Fruit fly (Drosophila melanogaster) whole organism, embryonic: Measurements from ENCODE around the gene bol.

ENCODE experiments used
- ATbp ChIP-seq: fragments of 200-800 bp; sonication (Bioruptor generic); optimal IDR thresholded peaks from 2 replicates; lab custom pipeline; 2017; ENCODE audit warnings: missing biosample characterization, mild to moderate bottlenecking, missing genetic modification characterization, missing genetic modification reagents
- CG10267 ChIP-seq: fragments of 200-800 bp; sonication (Bioruptor generic); optimal IDR thresholded peaks from 2 replicates; lab custom pipeline; 2018; ENCODE audit warnings: missing biosample characterization, mild to moderate bottlenecking, missing genetic modification characterization, moderate library complexity
- CG10462 ChIP-seq: fragments of 200-800 bp; sonication (Bioruptor generic); optimal IDR thresholded peaks from 2 replicates; lab custom pipeline; 2016; ENCODE audit warnings: missing biosample characterization, missing genetic modification characterization
- CG10959 ChIP-seq: fragments of 200-800 bp; sonication (Bioruptor generic); IDR thresholded peaks from 2 replicates; pipeline ENCODE4 v1.3.6; 2022; ENCODE audit warnings: missing biosample characterization, missing genetic modification characterization
- CG10979 ChIP-seq: fragments of 200-800 bp; sonication (Bioruptor generic); optimal IDR thresholded peaks from 2 replicates; lab custom pipeline; 2018; ENCODE audit warnings: missing biosample characterization, mild to moderate bottlenecking, missing genetic modification characterization, moderate library complexity
- CG11504 ChIP-seq: fragments of 200-800 bp; sonication (Bioruptor generic); optimal IDR thresholded peaks from 3 replicates; lab custom pipeline; 2019; ENCODE audit warnings: missing biosample characterization, mild to moderate bottlenecking, missing genetic modification characterization, moderate library complexity
- CG13424 ChIP-seq: fragments of 200-800 bp; sonication (Bioruptor generic); optimal IDR thresholded peaks from 2 replicates; lab custom pipeline; 2019; ENCODE audit warnings: missing biosample characterization, mild to moderate bottlenecking, missing genetic modification characterization, moderate library complexity
- CG14441 ChIP-seq: fragments of 200-800 bp; sonication (Bioruptor generic); IDR thresholded peaks from 2 replicates; pipeline ENCODE4 v1.3.6; 2022; ENCODE audit warnings: missing biosample characterization, missing genetic modification characterization
- CG1647 ChIP-seq: fragments of 200-800 bp; sonication (Bioruptor generic); optimal IDR thresholded peaks from 3 replicates; lab custom pipeline; 2016; ENCODE audit warnings: missing biosample characterization, missing genetic modification characterization
- CG17802 ChIP-seq: fragments of 200-800 bp; sonication (Bioruptor generic); optimal IDR thresholded peaks from 2 replicates; lab custom pipeline; 2018; ENCODE audit warnings: missing biosample characterization, mild to moderate bottlenecking, missing genetic modification characterization, moderate library complexity
- CG18599 ChIP-seq: fragments of 200-800 bp; sonication (Bioruptor generic); optimal IDR thresholded peaks from 3 replicates; lab custom pipeline; 2017; ENCODE audit warnings: missing biosample characterization, missing genetic modification characterization, mild to moderate bottlenecking, moderate library complexity, missing genetic modification reagents
- CG30403 ChIP-seq: fragments of 200-800 bp; sonication (Bioruptor generic); optimal IDR thresholded peaks from 3 replicates; lab custom pipeline; 2016; ENCODE audit warnings: missing biosample characterization, missing genetic modification characterization
- CG3163 ChIP-seq: fragments of 200-800 bp; sonication (Bioruptor generic); optimal IDR thresholded peaks from 3 replicates; lab custom pipeline; 2016; ENCODE audit warnings: missing biosample characterization, missing genetic modification characterization
- CG32767 ChIP-seq: fragments of 200-800 bp; sonication (Bioruptor generic); IDR thresholded peaks from 2 replicates; pipeline ENCODE4 v1.3.6; 2022; ENCODE audit warnings: missing biosample characterization, missing genetic modification characterization
- CG3407 ChIP-seq: fragments of 200-800 bp; sonication (Bioruptor generic); optimal IDR thresholded peaks from 2 replicates; lab custom pipeline; 2018; ENCODE audit warnings: missing biosample characterization, mild to moderate bottlenecking, missing genetic modification characterization
- CG6254 ChIP-seq: fragments of 200-800 bp; sonication (Bioruptor generic); optimal IDR thresholded peaks from 3 replicates; lab custom pipeline; 2017; ENCODE audit warnings: mild to moderate bottlenecking, missing biosample characterization, missing genetic modification reagents, missing genetic modification characterization
- CG7745 ChIP-seq: fragments of 200-800 bp; sonication (Bioruptor generic); optimal IDR thresholded peaks from 2 replicates; lab custom pipeline; 2018; ENCODE audit warnings: missing biosample characterization, mild to moderate bottlenecking, missing genetic modification characterization, moderate library complexity
- CG7786 ChIP-seq: fragments of 200-800 bp; sonication (Bioruptor generic); optimal IDR thresholded peaks from 2 replicates; lab custom pipeline; 2016; ENCODE audit warnings: missing biosample characterization, missing genetic modification characterization
- Dp ChIP-seq: fragments of 200-800 bp; sonication (Bioruptor generic); optimal IDR thresholded peaks from 2 replicates; lab custom pipeline; 2018; ENCODE audit warnings: missing biosample characterization, mild to moderate bottlenecking, missing genetic modification characterization, moderate library complexity
- Dref ChIP-seq: fragments of 200-800 bp; sonication (Bioruptor generic); IDR thresholded peaks from 2 replicates; pipeline ENCODE4 v1.3.6; 2022; ENCODE audit warnings: missing biosample characterization, missing genetic modification characterization
- E2f1 ChIP-seq: fragments of 200-800 bp; sonication (Bioruptor generic); IDR thresholded peaks from 2 replicates; pipeline ENCODE4 v1.3.6; 2022; ENCODE audit warnings: missing biosample characterization, missing genetic modification characterization
- Eip74EF ChIP-seq, 2 experiments: fragments of 200-800 bp in 1 of 2; fragments of >200 bp in 1 of 2; sonication (Bioruptor generic) in 1 of 2; optimal IDR thresholded peaks; 2 replicates each; lab custom pipeline; 2017 to 2019; ENCODE audit warnings: missing biosample characterization in 2 of 2, missing genetic modification characterization in 2 of 2, mild to moderate bottlenecking in 1 of 2, moderate library complexity in 1 of 2
- Fer2 ChIP-seq: fragments of 200-800 bp; sonication (Bioruptor generic); optimal IDR thresholded peaks from 2 replicates; lab custom pipeline; 2018; ENCODE audit warnings: missing biosample characterization, mild to moderate bottlenecking, missing genetic modification characterization, moderate library complexity
- Gug ChIP-seq: fragments of 200-800 bp; sonication (Bioruptor generic); IDR thresholded peaks from 4 replicates; pipeline ENCODE4 v1.3.6; 2022; ENCODE audit warnings: missing biosample characterization, missing genetic modification characterization
- HHEX ChIP-seq: fragments of 200-800 bp; sonication (Bioruptor generic); optimal IDR thresholded peaks from 3 replicates; lab custom pipeline; 2017; ENCODE audit warnings: missing biosample characterization, mild to moderate bottlenecking, missing genetic modification characterization, missing genetic modification reagents
- Mes4 ChIP-seq: fragments of 200-800 bp; sonication (Bioruptor generic); optimal IDR thresholded peaks from 2 replicates; lab custom pipeline; 2016; ENCODE audit warnings: missing biosample characterization, missing genetic modification characterization
- Mrtf ChIP-seq: fragments of 200-800 bp; sonication (Bioruptor generic); IDR thresholded peaks from 3 replicates; pipeline ENCODE4 v1.3.6; 2022; ENCODE audit warnings: missing biosample characterization, missing genetic modification characterization
- NFAT ChIP-seq: fragments of 200-800 bp; sonication (Bioruptor generic); IDR thresholded peaks from 2 replicates; pipeline ENCODE4 v1.3.6; 2022; ENCODE audit warnings: missing biosample characterization, missing genetic modification characterization
- Sin3A ChIP-seq: fragments of >200 bp; optimal IDR thresholded peaks from 2 replicates; lab custom pipeline; 2018
- Spps ChIP-seq: fragments of 200-800 bp; sonication (Bioruptor generic); optimal IDR thresholded peaks from 2 replicates; lab custom pipeline; 2018; ENCODE audit warnings: missing biosample characterization, mild to moderate bottlenecking, missing genetic modification characterization
- Sry-δ ChIP-seq: fragments of 200-800 bp; sonication (Bioruptor generic); optimal IDR thresholded peaks from 2 replicates; lab custom pipeline; 2016; ENCODE audit warnings: missing biosample characterization, missing genetic modification characterization
- ara ChIP-seq: fragments of 200-800 bp; sonication (Bioruptor generic); IDR thresholded peaks from 2 replicates; pipeline ENCODE4 v1.3.6; 2022; ENCODE audit warnings: missing biosample characterization, missing genetic modification characterization
- bcd ChIP-seq: fragments of 200-800 bp; sonication (Bioruptor generic); optimal IDR thresholded peaks from 2 replicates; lab custom pipeline; 2017; ENCODE audit warnings: missing biosample characterization, mild to moderate bottlenecking, missing genetic modification characterization
- cas ChIP-seq: fragments of 200-800 bp; sonication (Bioruptor generic); IDR thresholded peaks from 2 replicates; pipeline ENCODE4 v1.3.6; 2022; ENCODE audit warnings: missing biosample characterization, missing genetic modification characterization
- cg ChIP-seq: fragments of 200-800 bp; sonication (Bioruptor generic); optimal IDR thresholded peaks from 3 replicates; lab custom pipeline; 2019; ENCODE audit warnings: missing biosample characterization, mild to moderate bottlenecking, missing genetic modification characterization, moderate library complexity
- ci ChIP-seq: fragments of 200-800 bp; sonication (Bioruptor generic); IDR thresholded peaks from 3 replicates; pipeline ENCODE4 v1.3.6; 2022; ENCODE audit warnings: missing biosample characterization, missing genetic modification characterization
- dimm ChIP-seq: fragments of 200-800 bp; sonication (Bioruptor generic); IDR thresholded peaks from 2 replicates; pipeline ENCODE4 v1.3.6; 2022; ENCODE audit warnings: missing biosample characterization, missing genetic modification characterization
- gcm ChIP-seq: fragments of 200-800 bp; sonication (Bioruptor generic); optimal IDR thresholded peaks from 2 replicates; lab custom pipeline; 2019; ENCODE audit warnings: missing biosample characterization, mild to moderate bottlenecking, missing genetic modification characterization, moderate library complexity
- grau ChIP-seq: fragments of 200-800 bp; optimal IDR thresholded peaks from 3 replicates; lab custom pipeline; 2019; ENCODE audit warnings: missing biosample characterization, mild to moderate bottlenecking, missing genetic modification characterization, moderate library complexity
- gsb-n ChIP-seq: fragments of 200-800 bp; sonication (Bioruptor generic); optimal IDR thresholded peaks from 3 replicates; lab custom pipeline; 2018; ENCODE audit warnings: missing biosample characterization, mild to moderate bottlenecking, missing genetic modification characterization
- hbn ChIP-seq: fragments of 200-800 bp; sonication (Bioruptor generic); IDR thresholded peaks from 2 replicates; pipeline ENCODE4 v1.3.6; 2022; ENCODE audit warnings: missing biosample characterization, missing genetic modification characterization; ENCODE audit not compliant: partially characterized antibody
- hkb ChIP-seq, 2 experiments: fragments of 200-800 bp in 1 of 2; fragments of >200 bp in 1 of 2; sonication (Bioruptor generic) in 1 of 2; IDR thresholded peaks in 1 of 2; optimal IDR thresholded peaks in 1 of 2; 2 replicates each; pipeline versions ENCODE4 v1.3.6 to Lab custom; 2017 to 2022; ENCODE audit warnings: missing biosample characterization in 1 of 2, missing genetic modification characterization in 1 of 2
- insv ChIP-seq, 2 experiments: fragments of 200-800 bp; sonication (Bioruptor generic); optimal IDR thresholded peaks; 3 replicates each; lab custom pipeline; 2016 to 2018; ENCODE audit warnings: missing biosample characterization in 2 of 2, missing genetic modification characterization in 2 of 2
- lilli ChIP-seq: fragments of 200-800 bp; sonication (Bioruptor generic); optimal IDR thresholded peaks from 3 replicates; lab custom pipeline; 2016; ENCODE audit warnings: missing biosample characterization, missing genetic modification characterization
- lmd ChIP-seq: fragments of 200-800 bp; sonication (Bioruptor generic); IDR thresholded peaks from 2 replicates; pipeline ENCODE4 v1.3.6; 2022; ENCODE audit warnings: missing biosample characterization, missing genetic modification characterization
- org-1 ChIP-seq: fragments of 200-800 bp; sonication (Bioruptor generic); optimal IDR thresholded peaks from 2 replicates; lab custom pipeline; 2017; ENCODE audit warnings: missing biosample characterization, missing genetic modification characterization
- pnt ChIP-seq: fragments of 200-800 bp; sonication (Bioruptor generic); optimal IDR thresholded peaks from 3 replicates; lab custom pipeline; 2016; ENCODE audit warnings: missing biosample characterization, missing genetic modification characterization
- sens ChIP-seq: fragments of 200-800 bp; sonication (Bioruptor generic); peaks from one replicate; lab custom pipeline; 2016; ENCODE audit warnings: missing biosample characterization, missing genetic modification characterization
- sob ChIP-seq: fragments of 200-800 bp; sonication (Bioruptor generic); IDR thresholded peaks from 2 replicates; pipeline ENCODE4 v1.3.6; 2022; ENCODE audit warnings: missing biosample characterization, missing genetic modification characterization
- tll ChIP-seq, 2 experiments: fragments of 200-800 bp in 1 of 2; fragments of >200 bp in 1 of 2; sonication (Bioruptor generic) in 1 of 2; optimal IDR thresholded peaks; 2 replicates each; lab custom pipeline; 2017 to 2019; ENCODE audit warnings: missing biosample characterization in 2 of 2, missing genetic modification characterization in 2 of 2, mild to moderate bottlenecking in 1 of 2, moderate library complexity in 1 of 2
- zfh2 ChIP-seq: fragments of 200-800 bp; sonication (Bioruptor generic); optimal IDR thresholded peaks from 2 replicates; lab custom pipeline; 2016; ENCODE audit warnings: missing biosample characterization, missing genetic modification characterization

Gene bol

dm6 chr3L:9065997-9066441, 68.2 kb downstream of the bol start, which contains the start of gene Argk1 (continued):
- TF ChIP-seq pnt (GFP tag; lab: Kevin White, UChicago) (no peak), lilli (peak; percentile 66), CG30403 (GFP tag; lab: Kevin White, UChicago) (peak; percentile 46), ara (no peak), CG17802 (tag; lab: Kevin White, UChicago) (no peak), Gug (GFP tag; lab: Robert Waterston, UW) (peak; percentile 22; the same call in 1 of the 4 replicates), hkb (optimal IDR thresholded peaks at IDR 0.05; lab: Kevin White, UChicago) (no peak), hkb (GFP tag; IDR thresholded peaks at IDR 0.05; lab: Robert Waterston, UW) (peak; percentile 52), gsb-n (tag; lab: Kevin White, UChicago) (no peak), bcd (GFP tag; lab: Kevin White, UChicago) (peak; percentile 10), CG7786 (GFP tag; lab: Kevin White, UChicago) (peak; percentile 35), E2f1 (0 out of 2 replicates have a peak, but pooled peaks have one; percentile 28), CG18599 (GFP tag; lab: Kevin White, UChicago) (peak; percentile 72), ATbp (GFP tag; lab: Kevin White, UChicago) (peak; percentile 9), gcm (GFP tag; lab: Kevin White, UChicago) (no peak), org-1 (GFP tag; lab: Kevin White, UChicago) (peak; percentile 42), HHEX (GFP tag; lab: Kevin White, UChicago) (no peak), sens (peak; percentile 76), Sry-δ (GFP tag; lab: Kevin White, UChicago) (no peak), CG10462 (no peak), CG11504 (tag; lab: Kevin White, UChicago) (no peak), cas (GFP tag; lab: Robert Waterston, UW) (no peak), CG7745 (no peak), zfh2 (GFP tag; lab: Kevin White, UChicago) (no peak), Mes4 (no peak), Dref (GFP tag; lab: Robert Waterston, UW) (no peak), sob (GFP tag; lab: Robert Waterston, UW) (peak; percentile 66), Dp (GFP tag; lab: Kevin White, UChicago) (no peak), CG10267 (tag; lab: Kevin White, UChicago) (peak; percentile 4), NFAT (GFP tag; lab: Robert Waterston, UW) (no peak), CG13424 (peak; percentile 70), cg (GFP tag; lab: Kevin White, UChicago) (no peak), CG10959 (GFP tag; lab: Robert Waterston, UW) (no peak), hbn (GFP tag; lab: Robert Waterston, UW) (no peak), CG10979 (no peak), CG3407 (GFP tag; lab: Kevin White, UChicago) (no peak), lmd (GFP tag; lab: Robert Waterston, UW) (peak; percentile 58), grau (tag; lab: Kevin White, UChicago) (peak; percentile 80), ci (GFP tag; lab: Robert Waterston, UW) (0 out of 3 replicates have a peak, but pooled peaks have one; percentile 14), dimm (no peak), Eip74EF (GFP tag; optimal IDR thresholded peaks at IDR 0.05; lab: Kevin White, UChicago) (peak in 1 of 2 experiments; percentile 43), CG32767 (GFP tag; lab: Robert Waterston, UW) (no peak), Spps (tag; lab: Kevin White, UChicago) (no peak), CG14441 (GFP tag; lab: Robert Waterston, UW) (peak; percentile 51), tll (GFP tag; optimal IDR thresholded peaks at IDR 0.05; lab: Kevin White, UChicago) (no peak), Fer2 (tag; lab: Kevin White, UChicago) (no peak), CG6254 (GFP tag; lab: Kevin White, UChicago) (no peak), Sin3A (no peak), CG1647 (GFP tag; lab: Kevin White, UChicago) (no peak), insv (GFP tag; optimal IDR thresholded peaks at IDR 0.05; lab: Kevin White, UChicago) (no peak), Mrtf (GFP tag; lab: Robert Waterston, UW) (peak; percentile 13; the same call in 1 of the 3 replicates), CG3163 (GFP tag; lab: Kevin White, UChicago) (no peak)
